Fruit fly (Drosophila melanogaster) whole organism, embryonic: Measurements from ENCODE around the gene Oatp30B.

Experiments
- Ada2b ChIP-seq: fragments of 200-800 bp; sonication (Bioruptor generic); IDR thresholded peaks from 2 replicates; pipeline ENCODE4 v1.3.6; 2022; ENCODE audit warnings: missing biosample characterization, missing genetic modification characterization
- BEAF-32 ChIP-seq: fragments of 200-800 bp; sonication (Bioruptor generic); optimal IDR thresholded peaks from 3 replicates; lab custom pipeline; 2017; ENCODE audit warnings: missing biosample characterization, missing genetic modification characterization, mild to moderate bottlenecking, moderate library complexity, missing genetic modification reagents
- CG10431 ChIP-seq: fragments of 200-800 bp; sonication (Bioruptor generic); optimal IDR thresholded peaks from 3 replicates; lab custom pipeline; 2018; ENCODE audit warnings: missing biosample characterization, mild to moderate bottlenecking, missing genetic modification characterization
- CG11504 ChIP-seq: fragments of 200-800 bp; sonication (Bioruptor generic); optimal IDR thresholded peaks from 3 replicates; lab custom pipeline; 2019; ENCODE audit warnings: missing biosample characterization, mild to moderate bottlenecking, missing genetic modification characterization, moderate library complexity
- CG12155 ChIP-seq: fragments of 200-800 bp; sonication (Bioruptor generic); optimal IDR thresholded peaks from 3 replicates; lab custom pipeline; 2016; ENCODE audit warnings: missing biosample characterization, missing genetic modification characterization
- CG1233 ChIP-seq: fragments of 200-800 bp; sonication (Bioruptor generic); optimal IDR thresholded peaks from 4 replicates; lab custom pipeline; 2018; ENCODE audit warnings: missing biosample characterization, mild to moderate bottlenecking, missing genetic modification characterization
- CG13287 ChIP-seq: fragments of 200-800 bp; sonication (Bioruptor generic); IDR thresholded peaks from 2 replicates; pipeline ENCODE4 v1.3.6; 2022; ENCODE audit warnings: missing biosample characterization, missing genetic modification characterization; ENCODE audit not compliant: partially characterized antibody
- CG14860 ChIP-seq: fragments of 200-800 bp; sonication (Bioruptor generic); IDR thresholded peaks from 3 replicates; pipeline ENCODE4 v1.3.6; 2022; ENCODE audit warnings: missing biosample characterization, missing genetic modification characterization; ENCODE audit not compliant: partially characterized antibody
- CG15514 ChIP-seq: fragments of 200-800 bp; sonication (Bioruptor generic); optimal IDR thresholded peaks from 3 replicates; lab custom pipeline; 2017; ENCODE audit warnings: missing biosample characterization, missing genetic modification characterization, mild to moderate bottlenecking, moderate library complexity, missing genetic modification reagents
- CG17385 ChIP-seq: fragments of 200-800 bp; sonication (Bioruptor generic); optimal IDR thresholded peaks from 3 replicates; lab custom pipeline; 2018; ENCODE audit warnings: missing biosample characterization, mild to moderate bottlenecking, missing genetic modification characterization
- CG17568 ChIP-seq: fragments of 200-800 bp; sonication (Bioruptor generic); optimal IDR thresholded peaks from 2 replicates; lab custom pipeline; 2018; ENCODE audit warnings: missing biosample characterization, mild to moderate bottlenecking, missing genetic modification characterization, moderate library complexity
- CG17829 ChIP-seq: fragments of 200-800 bp; optimal IDR thresholded peaks from 2 replicates; lab custom pipeline; 2019; ENCODE audit warnings: missing biosample characterization, mild to moderate bottlenecking, missing genetic modification characterization, moderate library complexity
- CG2116 ChIP-seq: fragments of 200-800 bp; sonication (Bioruptor generic); optimal IDR thresholded peaks from 3 replicates; lab custom pipeline; 2018; ENCODE audit warnings: missing biosample characterization, mild to moderate bottlenecking, missing genetic modification characterization
- CG31441 ChIP-seq: fragments of 200-800 bp; sonication (Bioruptor generic); IDR thresholded peaks from 2 replicates; pipeline ENCODE4 v1.3.6; 2022; ENCODE audit warnings: missing biosample characterization, missing genetic modification characterization
- CG4360 ChIP-seq: fragments of 200-800 bp; sonication (Bioruptor generic); IDR thresholded peaks from 2 replicates; pipeline ENCODE4 v1.3.6; 2022; ENCODE audit warnings: missing biosample characterization, missing genetic modification characterization
- CG43689 ChIP-seq: fragments of 200-800 bp; sonication (Bioruptor generic); IDR thresholded peaks from 2 replicates; pipeline ENCODE4 v1.3.6; 2022; ENCODE audit warnings: missing biosample characterization, missing genetic modification characterization
- CG6175 ChIP-seq: fragments of 200-800 bp; sonication (Bioruptor generic); IDR thresholded peaks from 3 replicates; pipeline ENCODE4 v1.3.6; 2022; ENCODE audit warnings: missing biosample characterization, missing genetic modification characterization
- CG7556 ChIP-seq: fragments of 200-800 bp; sonication (Bioruptor generic); optimal IDR thresholded peaks from 2 replicates; lab custom pipeline; 2017; ENCODE audit warnings: missing biosample characterization, mild to moderate bottlenecking, missing genetic modification characterization
- CG8388 ChIP-seq: fragments of 200-800 bp; sonication (Bioruptor generic); optimal IDR thresholded peaks from 2 replicates; lab custom pipeline; 2019; ENCODE audit warnings: missing biosample characterization, mild to moderate bottlenecking, missing genetic modification characterization, moderate library complexity
- CkIIα-i1 ChIP-seq: fragments of 200-800 bp; sonication (Bioruptor generic); IDR thresholded peaks from 2 replicates; pipeline ENCODE4 v1.3.6; 2022; ENCODE audit warnings: missing biosample characterization, missing genetic modification characterization
- Ets97D ChIP-seq: fragments of 200-800 bp; sonication (Bioruptor generic); optimal IDR thresholded peaks from 3 replicates; lab custom pipeline; 2016; ENCODE audit warnings: missing biosample characterization, missing genetic modification characterization
- GATAe ChIP-seq: fragments of 200-800 bp; sonication (Bioruptor generic); conservative IDR thresholded peaks from 2 replicates; pipeline ENCODE4 v1.3.6; 2022; ENCODE audit warnings: missing biosample characterization, missing genetic modification characterization
- Lhr ChIP-seq: fragments of 200-800 bp; sonication (Bioruptor generic); optimal IDR thresholded peaks from 3 replicates; lab custom pipeline; 2017; ENCODE audit warnings: mild to moderate bottlenecking, missing biosample characterization, missing genetic modification reagents, missing genetic modification characterization
- Mad ChIP-seq: fragments of 200-800 bp; sonication (Bioruptor generic); optimal IDR thresholded peaks from 2 replicates; lab custom pipeline; 2016; ENCODE audit warnings: missing biosample characterization, missing genetic modification characterization
- Neu2 ChIP-seq: fragments of 200-800 bp; sonication (Bioruptor generic); optimal IDR thresholded peaks from 3 replicates; lab custom pipeline; 2016; ENCODE audit warnings: missing biosample characterization, missing genetic modification characterization, borderline replicate concordance
- Nf-YC ChIP-seq: fragments of 200-800 bp; optimal IDR thresholded peaks from 3 replicates; lab custom pipeline; 2019; ENCODE audit warnings: missing biosample characterization, mild to moderate bottlenecking, missing genetic modification characterization, moderate library complexity
- Sox102F ChIP-seq: fragments of 200-800 bp; sonication (Bioruptor generic); optimal IDR thresholded peaks from 2 replicates; lab custom pipeline; 2018; ENCODE audit warnings: missing biosample characterization, mild to moderate bottlenecking, missing genetic modification characterization, moderate library complexity
- abd-A ChIP-seq: fragments of 200-800 bp; sonication (Bioruptor generic); optimal IDR thresholded peaks from 3 replicates; lab custom pipeline; 2019; ENCODE audit warnings: missing biosample characterization, mild to moderate bottlenecking, missing genetic modification characterization, moderate library complexity
- ato ChIP-seq: fragments of 200-800 bp; sonication (Bioruptor generic); IDR thresholded peaks from 2 replicates; pipeline ENCODE4 v1.3.6; 2022; ENCODE audit warnings: missing biosample characterization, missing genetic modification characterization; ENCODE audit not compliant: partially characterized antibody
- az2 ChIP-seq: fragments of 200-800 bp; sonication (Bioruptor generic); optimal IDR thresholded peaks from 3 replicates; lab custom pipeline; 2016; ENCODE audit warnings: missing biosample characterization, missing genetic modification characterization
- bab2 ChIP-seq: fragments of 200-800 bp; sonication (Bioruptor generic); optimal IDR thresholded peaks from 2 replicates; lab custom pipeline; 2016; ENCODE audit warnings: missing biosample characterization, missing genetic modification characterization
- bigmax ChIP-seq: fragments of 200-800 bp; sonication (Bioruptor generic); optimal IDR thresholded peaks from 2 replicates; lab custom pipeline; 2018; ENCODE audit warnings: missing biosample characterization, mild to moderate bottlenecking, missing genetic modification characterization
- br ChIP-seq: fragments of >200 bp; optimal IDR thresholded peaks from 2 replicates; lab custom pipeline; 2017
- crc ChIP-seq: fragments of 200-800 bp; sonication (Bioruptor generic); optimal IDR thresholded peaks from 2 replicates; lab custom pipeline; 2016; ENCODE audit warnings: missing biosample characterization, missing genetic modification characterization
- fd3F ChIP-seq: fragments of 200-800 bp; sonication (Bioruptor generic); optimal IDR thresholded peaks from 2 replicates; lab custom pipeline; 2018; ENCODE audit warnings: missing biosample characterization, mild to moderate bottlenecking, missing genetic modification characterization, moderate library complexity
- gfzf ChIP-seq: fragments of 200-800 bp; sonication (Bioruptor generic); optimal IDR thresholded peaks from 2 replicates; lab custom pipeline; 2016; ENCODE audit warnings: missing biosample characterization, mild to moderate bottlenecking, missing genetic modification characterization, moderate library complexity
- grn ChIP-seq: fragments of 200-800 bp; sonication (Bioruptor generic); optimal IDR thresholded peaks from 3 replicates; lab custom pipeline; 2017; ENCODE audit warnings: missing biosample characterization, missing genetic modification characterization
- insv ChIP-seq, 2 experiments: fragments of 200-800 bp; sonication (Bioruptor generic); optimal IDR thresholded peaks; 3 replicates each; lab custom pipeline; 2016 to 2018; ENCODE audit warnings: missing biosample characterization in 2 of 2, missing genetic modification characterization in 2 of 2
- luna ChIP-seq: fragments of 200-800 bp; sonication (Bioruptor generic); optimal IDR thresholded peaks from 2 replicates; lab custom pipeline; 2016; ENCODE audit warnings: missing biosample characterization, missing genetic modification characterization
- otp ChIP-seq: fragments of 200-800 bp; sonication (Bioruptor generic); IDR thresholded peaks from 3 replicates; pipeline ENCODE4, ENCODE4 v1.3.6; 2022; ENCODE audit warnings: missing biosample characterization, missing genetic modification characterization
- p53 ChIP-seq: fragments of 200-800 bp; sonication (Bioruptor generic); optimal IDR thresholded peaks from 2 replicates; lab custom pipeline; 2016; ENCODE audit warnings: missing biosample characterization, missing genetic modification characterization
- prd ChIP-seq, 3 experiments: fragments of >200 bp in 2 of 3; fragments of 200-800 bp in 1 of 3; sonication (Bioruptor generic) in 1 of 3; optimal IDR thresholded peaks in 2 of 3; IDR thresholded peaks in 1 of 3; 2 replicates in 2 of 3; 3 replicates in 1 of 3; pipeline versions ENCODE4 v1.3.6 to Lab custom; 2017 to 2022; ENCODE audit warnings: missing biosample characterization in 1 of 3, missing genetic modification characterization in 1 of 3
- pzg ChIP-seq: fragments of 200-800 bp; sonication (Bioruptor generic); optimal IDR thresholded peaks from 3 replicates; lab custom pipeline; 2018; ENCODE audit warnings: missing biosample characterization, mild to moderate bottlenecking, missing genetic modification characterization, moderate library complexity
- stwl ChIP-seq: fragments of 200-800 bp; sonication (Bioruptor generic); optimal IDR thresholded peaks from 3 replicates; lab custom pipeline; 2018; ENCODE audit warnings: missing biosample characterization, mild to moderate bottlenecking, missing genetic modification characterization, moderate library complexity
- toy ChIP-seq: fragments of 200-800 bp; sonication (Bioruptor generic); IDR thresholded peaks from 2 replicates; pipeline ENCODE4 v1.3.6; 2022; ENCODE audit warnings: missing biosample characterization, missing genetic modification characterization
- tup ChIP-seq: fragments of 200-800 bp; sonication (Bioruptor generic); optimal IDR thresholded peaks from 2 replicates; lab custom pipeline; 2016; ENCODE audit warnings: missing biosample characterization, mild to moderate bottlenecking, missing genetic modification characterization, moderate library complexity
- unpg ChIP-seq: fragments of 200-800 bp; sonication (Bioruptor generic); optimal IDR thresholded peaks from 3 replicates; lab custom pipeline; 2018; ENCODE audit warnings: missing biosample characterization, mild to moderate bottlenecking, missing genetic modification characterization, moderate library complexity
- wek ChIP-seq: fragments of 200-800 bp; sonication (Bioruptor generic); optimal IDR thresholded peaks from 3 replicates; lab custom pipeline; 2018; ENCODE audit warnings: missing biosample characterization, mild to moderate bottlenecking, missing genetic modification characterization, moderate library complexity
- zen2 ChIP-seq: fragments of 200-800 bp; sonication (Bioruptor generic); IDR thresholded peaks from 3 replicates; pipeline ENCODE4 v1.3.6; 2022; ENCODE audit warnings: missing biosample characterization, missing genetic modification characterization; ENCODE audit not compliant: partially characterized antibody

Oatp30B gene

dm6 chr2L:9539988-9540573 lies 19.1 kb downstream of the Oatp30B start, which contains the start of gene CG17855 (continued):
- TF ChIP-seq CG4360 (GFP tag; lab: Robert Waterston, UW) (no peak), toy (GFP tag; lab: Robert Waterston, UW) (no peak), CG14860 (GFP tag; lab: Robert Waterston, UW) (no peak), prd (optimal IDR thresholded peaks at IDR 0.05; lab: Kevin White, UChicago) (no peak), prd (GFP tag; IDR thresholded peaks at IDR 0.05; lab: Robert Waterston, UW) (no peak), GATAe (GFP tag; lab: Robert Waterston, UW) (0 out of 2 replicates have a peak, but pooled peaks have one; percentile 14), Lhr (GFP tag; lab: Kevin White, UChicago) (peak; percentile 5), gfzf (peak; percentile 56), crc (GFP tag; lab: Kevin White, UChicago) (no peak), CkIIα-i1 (GFP tag; lab: Robert Waterston, UW) (no peak), bab2 (no peak), CG2116 (peak; percentile 89), br (lab: Kevin White, UChicago) (no peak), p53 (no peak), unpg (GFP tag; lab: Kevin White, UChicago) (no peak), CG6175 (GFP tag; lab: Robert Waterston, UW) (no peak), pzg (peak; percentile 39), CG8388 (GFP tag; lab: Kevin White, UChicago) (no peak), CG11504 (tag; lab: Kevin White, UChicago) (no peak), CG43689 (no peak), fd3F (GFP tag; lab: Kevin White, UChicago) (no peak), zen2 (GFP tag; lab: Robert Waterston, UW) (no peak), Ets97D (peak; percentile 15), CG17829 (tag; lab: Kevin White, UChicago) (peak; percentile 42), luna (GFP tag; lab: Kevin White, UChicago) (no peak), Nf-YC (tag; lab: Kevin White, UChicago) (no peak), tup (GFP tag; lab: Kevin White, UChicago) (no peak), CG15514 (GFP tag; lab: Kevin White, UChicago) (peak; percentile 59), az2 (no peak), insv (GFP tag; optimal IDR thresholded peaks at IDR 0.05; lab: Kevin White, UChicago) (no peak), CG31441 (GFP tag; lab: Robert Waterston, UW) (no peak), CG17385 (no peak), otp (no peak), Neu2 (GFP tag; lab: Kevin White, UChicago) (no peak), Mad (GFP tag; lab: Kevin White, UChicago) (no peak), Ada2b (GFP tag; lab: Robert Waterston, UW) (no peak), wek (no peak), ato (GFP tag; lab: Robert Waterston, UW) (no peak), grn (GFP tag; lab: Kevin White, UChicago) (no peak), CG13287 (GFP tag; lab: Robert Waterston, UW) (peak; percentile 33; the same call in 1 of the 2 replicates), abd-A (tag; lab: Kevin White, UChicago) (no peak), CG7556 (GFP tag; lab: Kevin White, UChicago) (no peak), BEAF-32 (GFP tag; lab: Kevin White, UChicago) (peak; percentile 21), stwl (tag; lab: Kevin White, UChicago) (peak; percentile 90), CG17568 (GFP tag; lab: Kevin White, UChicago) (no peak), bigmax (GFP tag; lab: Kevin White, UChicago) (no peak), CG1233 (GFP tag; lab: Kevin White, UChicago) (no peak), Sox102F (no peak), CG10431 (no peak), CG12155 (no peak)
